Worm (Caenorhabditis elegans): ENCODE measurements around the gene R11D1.3.

DNA sequence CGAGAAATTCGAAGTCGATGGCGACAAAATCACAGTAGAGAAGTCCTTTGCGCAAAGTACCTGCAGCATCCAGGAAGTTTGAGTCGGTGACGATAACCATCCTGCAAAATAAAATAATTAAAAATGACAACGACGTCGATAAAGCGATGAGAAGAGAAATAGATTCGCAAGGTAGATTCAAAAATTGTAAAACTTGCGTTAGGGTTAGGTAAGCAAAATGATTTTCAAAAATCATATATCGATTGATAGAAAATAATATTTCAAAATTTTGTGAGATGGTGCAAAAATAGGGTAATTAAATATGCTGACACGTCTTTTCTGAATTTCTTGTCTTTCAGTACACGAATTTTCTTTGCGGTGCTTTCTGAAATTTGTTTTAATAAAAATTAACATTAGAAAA, 16.7 kb downstream of the R11D1.3 start, which contains the start of gene parn-1:
- TF ChIP-seq ztf-29 (GFP tag; IDR thresholded peaks at IDR 0.05): no peak
- TF ChIP-seq klf-2 (GFP tag; conservative IDR thresholded peaks at IDR 0.05): no peak
- TF ChIP-seq ztf-23 (GFP tag; IDR thresholded peaks at IDR 0.05): no peak
- no peak for TF ChIP-seq flt-1 (GFP tag; IDR thresholded peaks at IDR 0.05)
- TF ChIP-seq cog-1 (tag; optimal IDR thresholded peaks at IDR 0.05): no peak

All from whole organism, midembryonic.